Fruit fly (Drosophila melanogaster): ENCODE results near the gene smp-30.

dm6 chr3R:14714147-14714903 is 36.7 kb downstream of the smp-30 start:
- no peak for TF ChIP-seq bigmax (GFP tag; optimal IDR thresholded peaks at IDR 0.05)
- TF ChIP-seq Atf-2 (GFP tag; optimal IDR thresholded peaks at IDR 0.05): no peak
- TF ChIP-seq ERR (GFP tag; optimal IDR thresholded peaks at IDR 0.05): no peak
- 0 out of 2 replicates have a peak, but pooled peaks have one; percentile 32 for TF ChIP-seq ap (GFP tag; IDR thresholded peaks at IDR 0.05)
- TF ChIP-seq CG11504 (tag; optimal IDR thresholded peaks at IDR 0.05): peak; percentile 85
- peak; percentile 84 for TF ChIP-seq sug (tag; optimal IDR thresholded peaks at IDR 0.05)
- TF ChIP-seq CG31441 (GFP tag; IDR thresholded peaks at IDR 0.05): peak; percentile 75
- TF ChIP-seq NfI (GFP tag; optimal IDR thresholded peaks at IDR 0.05): peak; percentile 40
- TF ChIP-seq ato (GFP tag; IDR thresholded peaks at IDR 0.05; ENCODE audit: partially characterized antibody): no peak

All from whole organism, embryonic.